Worm (Caenorhabditis elegans) whole organism, L2 larva: ENCODE results near the gene hsp-4.

ENCODE experiments used
- R02D3.7 ChIP-seq: fragments of 150-350 bp; optimal IDR thresholded peaks from 2 replicates; lab custom pipeline; 2014; ENCODE audit warnings: missing biosample characterization, missing genetic modification characterization
- Y55F3AM.14 ChIP-seq: fragments of 200-800 bp; sonication (Bioruptor generic); optimal IDR thresholded peaks from 2 replicates; lab custom pipeline; 2018; ENCODE audit warnings: mild to moderate bottlenecking, missing genetic modification characterization, missing compliant biosample characterization
- alr-1 ChIP-seq: fragments of 150-350 bp; optimal IDR thresholded peaks from 2 replicates; lab custom pipeline; 2014; ENCODE audit warnings: missing biosample characterization, missing genetic modification characterization
- aly-2 ChIP-seq: fragments of 150-350 bp; optimal IDR thresholded peaks from 2 replicates; lab custom pipeline; 2014; ENCODE audit warnings: missing biosample characterization, missing genetic modification characterization
- ama-1 ChIP-seq: fragments of 150-350 bp; optimal IDR thresholded peaks from 2 replicates; lab custom pipeline; 2018; ENCODE audit warnings: inconsistent platforms
- blmp-1 ChIP-seq: sonication (generic microtip); optimal IDR thresholded peaks from 2 replicates; lab custom pipeline; 2017; ENCODE audit warnings: missing genetic modification characterization, mild to moderate bottlenecking, missing compliant biosample characterization, antibody characterized with exemption, moderate library complexity; ENCODE audit not compliant: insufficient read depth
- ceh-16 ChIP-seq: fragments of 150-350 bp; optimal IDR thresholded peaks from 2 replicates; lab custom pipeline; 2014; ENCODE audit warnings: missing biosample characterization, missing genetic modification characterization
- ceh-82 ChIP-seq: fragments of 150-350 bp; optimal IDR thresholded peaks from 2 replicates; lab custom pipeline; 2014; ENCODE audit warnings: missing biosample characterization, missing genetic modification characterization
- crh-2 ChIP-seq: sonication (generic microtip); optimal IDR thresholded peaks from 2 replicates; lab custom pipeline; 2017; ENCODE audit warnings: missing biosample characterization, missing genetic modification characterization
- dmd-4 ChIP-seq: sonication (generic microtip); optimal IDR thresholded peaks from 2 replicates; lab custom pipeline; 2017; ENCODE audit warnings: missing biosample characterization, missing genetic modification characterization
- egl-27 ChIP-seq: sonication (generic microtip); optimal IDR thresholded peaks from 3 replicates; lab custom pipeline; 2017; ENCODE audit warnings: missing biosample characterization, missing genetic modification reagents, missing genetic modification characterization
- fos-1 ChIP-seq: fragments of 150-350 bp; optimal IDR thresholded peaks from 2 replicates; lab custom pipeline; 2014; ENCODE audit warnings: missing biosample characterization, missing genetic modification characterization
- gmeb-1 ChIP-seq: fragments of 150-350 bp; optimal IDR thresholded peaks from 2 replicates; lab custom pipeline; 2014; ENCODE audit warnings: missing biosample characterization, missing genetic modification characterization
- lin-11 ChIP-seq: fragments of 150-350 bp; sonication (generic microtip); optimal IDR thresholded peaks from 2 replicates; lab custom pipeline; 2014; ENCODE audit warnings: missing biosample characterization, missing genetic modification characterization, inconsistent platforms, mixed read lengths
- lin-13 ChIP-seq: fragments of 150-350 bp; optimal IDR thresholded peaks from 2 replicates; lab custom pipeline; 2014; ENCODE audit warnings: missing biosample characterization, missing genetic modification reagents, missing genetic modification characterization
- lin-39 ChIP-seq: fragments of 150-350 bp; optimal IDR thresholded peaks from 2 replicates; lab custom pipeline; 2014; ENCODE audit warnings: missing biosample characterization, missing genetic modification reagents, missing genetic modification characterization
- mab-5 ChIP-seq: fragments of 150-350 bp; optimal IDR thresholded peaks from 2 replicates; lab custom pipeline; 2014; ENCODE audit warnings: missing biosample characterization, missing genetic modification characterization
- mbf-1 ChIP-seq: sonication (generic microtip); optimal IDR thresholded peaks from 2 replicates; lab custom pipeline; 2017; ENCODE audit warnings: missing biosample characterization, missing genetic modification characterization
- mdl-1 ChIP-seq, 2 experiments: fragments of 150-350 bp in 1 of 2; sonication (generic microtip) in 1 of 2; optimal IDR thresholded peaks; 2 replicates each; lab custom pipeline; 2017; ENCODE audit warnings: missing biosample characterization in 2 of 2, missing genetic modification characterization in 2 of 2
- nhr-11 ChIP-seq: fragments of 150-350 bp; optimal IDR thresholded peaks from 2 replicates; lab custom pipeline; 2014; ENCODE audit warnings: missing biosample characterization, missing genetic modification characterization
- nhr-12 ChIP-seq: fragments of 150-350 bp; optimal IDR thresholded peaks from 2 replicates; lab custom pipeline; 2014; ENCODE audit warnings: missing biosample characterization, missing genetic modification characterization
- nhr-21 ChIP-seq: fragments of 150-350 bp; optimal IDR thresholded peaks from 2 replicates; lab custom pipeline; 2014; ENCODE audit warnings: missing biosample characterization, missing genetic modification characterization
- nhr-23 ChIP-seq: fragments of 150-350 bp; optimal IDR thresholded peaks from 2 replicates; lab custom pipeline; 2014; ENCODE audit warnings: missing biosample characterization, missing genetic modification reagents, missing genetic modification characterization
- nhr-237 ChIP-seq: fragments of 150-350 bp; optimal IDR thresholded peaks from 2 replicates; lab custom pipeline; 2014; ENCODE audit warnings: missing biosample characterization, missing genetic modification characterization
- nhr-77 ChIP-seq: fragments of 150-350 bp; optimal IDR thresholded peaks from 2 replicates; lab custom pipeline; 2014; ENCODE audit warnings: missing biosample characterization, missing genetic modification characterization
- peb-1 ChIP-seq: fragments of 150-350 bp; optimal IDR thresholded peaks from 2 replicates; lab custom pipeline; 2014; ENCODE audit warnings: missing biosample characterization, missing genetic modification characterization
- skn-1 ChIP-seq: sonication (generic microtip); optimal IDR thresholded peaks from 2 replicates; lab custom pipeline; 2017; ENCODE audit warnings: missing biosample characterization, missing genetic modification characterization
- snpc-4 ChIP-seq: fragments of 150-350 bp; optimal IDR thresholded peaks from 2 replicates; lab custom pipeline; 2014; ENCODE audit warnings: missing biosample characterization, missing genetic modification characterization
- unc-39 ChIP-seq: fragments of 150-350 bp; optimal IDR thresholded peaks from 2 replicates; lab custom pipeline; 2014; ENCODE audit warnings: missing biosample characterization, missing genetic modification characterization
- unc-55 ChIP-seq: fragments of 150-350 bp; sonication (generic microtip); optimal IDR thresholded peaks from 3 replicates; lab custom pipeline; 2014; ENCODE audit warnings: missing biosample characterization, missing genetic modification reagents, missing genetic modification characterization
- unc-62 ChIP-seq: fragments of 150-350 bp; optimal IDR thresholded peaks from 2 replicates; lab custom pipeline; 2014; ENCODE audit warnings: missing biosample characterization, missing genetic modification reagents, missing genetic modification characterization
- zag-1 ChIP-seq: fragments of 150-350 bp; optimal IDR thresholded peaks from 2 replicates; lab custom pipeline; 2014; ENCODE audit warnings: missing biosample characterization, missing genetic modification characterization
- ztf-1 ChIP-seq: fragments of 200-800 bp; sonication (Bioruptor generic); conservative IDR thresholded peaks from 2 replicates; pipeline ENCODE4 v1.3.6; 2022; ENCODE audit warnings: missing genetic modification characterization, missing compliant biosample characterization
- ztf-11 ChIP-seq: sonication (generic microtip); optimal IDR thresholded peaks from 2 replicates; lab custom pipeline; 2017; ENCODE audit warnings: missing biosample characterization, missing genetic modification characterization
- ztf-4 ChIP-seq: fragments of 150-350 bp; optimal IDR thresholded peaks from 2 replicates; lab custom pipeline; 2014; ENCODE audit warnings: missing biosample characterization, missing genetic modification characterization

The hsp-4 gene

ce11 chrII:7385442-7385841 lies 33.0 kb upstream of the hsp-4 start, which contains the start of gene sre-3:
Gene sre-3 (plus strand): TSS chrII:7385742.
- no peak for TF ChIP-seq mab-5 (tag; lab: Kevin White, UChicago)
- no peak for TF ChIP-seq blmp-1 (tag; lab: Kevin White, UChicago)
- no peak for TF ChIP-seq lin-13 (GFP tag; lab: Kevin White, UChicago)
- no peak for TF ChIP-seq ceh-82 (tag; lab: Kevin White, UChicago)
- TF ChIP-seq alr-1, result no peak
- no peak for TF ChIP-seq nhr-12 (tag; lab: Kevin White, UChicago)
- TF ChIP-seq ztf-4 (tag; lab: Kevin White, UChicago), result no peak
- no peak for TF ChIP-seq ceh-16
- TF ChIP-seq egl-27 (tag; lab: Kevin White, UChicago), result no peak
- no peak for TF ChIP-seq ama-1 (lab: Kevin White, UChicago)
- no peak for TF ChIP-seq snpc-4 (tag; lab: Kevin White, UChicago)
- no peak for TF ChIP-seq mbf-1 (tag; lab: Kevin White, UChicago)
- TF ChIP-seq ztf-1 (GFP tag; lab: Robert Waterston, UW), result no peak
- TF ChIP-seq crh-2 (tag; lab: Kevin White, UChicago), result no peak
- no peak for TF ChIP-seq unc-39 (tag; lab: Kevin White, UChicago)
- no peak for TF ChIP-seq nhr-23
- TF ChIP-seq dmd-4 (tag; lab: Kevin White, UChicago), result no peak

ce11 chrII:7381947-7382346 lies 29.5 kb upstream of the hsp-4 start:
- TF ChIP-seq fos-1 (peak; percentile 51), unc-62 (GFP tag; lab: Kevin White, UChicago) (no peak)

ce11 chrII:7381142-7381611 lies 28.7 kb upstream of the hsp-4 start, which contains the start of gene C07D10.5:
Gene C07D10.5 (plus strand): TSS chrII:7381561.
- TF ChIP-seq dmd-4 (tag; lab: Kevin White, UChicago) (no peak), zag-1 (tag; lab: Kevin White, UChicago) (no peak), mdl-1 (tag; optimal IDR thresholded peaks at IDR 0.05; lab: Kevin White, UChicago) (no peak), unc-55 (GFP tag; lab: Kevin White, UChicago) (no peak), mab-5 (tag; lab: Kevin White, UChicago) (no peak), nhr-237 (tag; lab: Kevin White, UChicago) (no peak), nhr-21 (no peak), gmeb-1 (tag; lab: Kevin White, UChicago) (no peak), nhr-12 (tag; lab: Kevin White, UChicago) (no peak), lin-39 (tag; lab: Kevin White, UChicago) (no peak), fos-1 (no peak)
- TF ChIP-seq, all 48 proteins: peak for 0

- TF ChIP-seq blmp-1 (tag; lab: Kevin White, UChicago), result no peak
- no peak for TF ChIP-seq aly-2 (tag; lab: Kevin White, UChicago)
- TF ChIP-seq mab-5 (tag; lab: Kevin White, UChicago), result no peak
- no peak for TF ChIP-seq ztf-11 (tag; lab: Kevin White, UChicago)
- TF ChIP-seq unc-39 (tag; lab: Kevin White, UChicago), result no peak
- no peak for TF ChIP-seq unc-62 (GFP tag; lab: Kevin White, UChicago)
- no peak for TF ChIP-seq alr-1
- TF ChIP-seq Y55F3AM.14, result no peak
- TF ChIP-seq lin-11 (tag; lab: Kevin White, UChicago), result no peak
- no peak for TF ChIP-seq peb-1 (tag; lab: Kevin White, UChicago)
- TF ChIP-seq nhr-21, result no peak
- no peak for TF ChIP-seq nhr-237 (tag; lab: Kevin White, UChicago)
- TF ChIP-seq nhr-11 (tag; lab: Kevin White, UChicago), result no peak
- no peak for TF ChIP-seq nhr-77 (tag; lab: Kevin White, UChicago)
- no peak for TF ChIP-seq R02D3.7 (tag; lab: Kevin White, UChicago)
- TF ChIP-seq skn-1 (tag; lab: Kevin White, UChicago), result no peak
Measured at ce11 chrII:7379021-7379420, 26.6 kb upstream of the hsp-4 start, which contains the start of gene C07D10.6. Gene C07D10.6 (plus strand): TSS chrII:7379321.

- no peak for TF ChIP-seq nhr-21
Measured at ce11 chrII:7374980-7375379, 22.5 kb upstream of the hsp-4 start, which contains the start of gene F43E2.1. Gene F43E2.1 (plus strand): TSS chrII:7375280.
